Worm (Caenorhabditis elegans) whole organism, L1 larva: ENCODE measurements around the gene algn-11.

Experiments used
- C16A3.4 ChIP-seq: fragments of 150-350 bp; optimal IDR thresholded peaks from 2 replicates; lab custom pipeline; 2014; ENCODE audit warnings: missing biosample characterization, missing genetic modification characterization
- C34B4.2 ChIP-seq: sonication (generic microtip); optimal IDR thresholded peaks from 2 replicates; lab custom pipeline; 2017; ENCODE audit warnings: mild to moderate bottlenecking, missing genetic modification characterization, missing compliant biosample characterization
- aha-1 ChIP-seq: fragments of 150-350 bp; optimal IDR thresholded peaks from 2 replicates; lab custom pipeline; 2014; ENCODE audit warnings: missing biosample characterization, missing genetic modification characterization
- alr-1 ChIP-seq: fragments of 200-800 bp; sonication (Bioruptor generic); optimal IDR thresholded peaks from 2 replicates; lab custom pipeline; 2018; ENCODE audit warnings: borderline replicate concordance, mild to moderate bottlenecking, missing genetic modification characterization, missing compliant biosample characterization
- aly-2 ChIP-seq: fragments of 150-350 bp; optimal IDR thresholded peaks from 2 replicates; lab custom pipeline; 2014; ENCODE audit warnings: missing biosample characterization, missing genetic modification characterization
- ama-1 ChIP-seq: fragments of 150-350 bp; optimal IDR thresholded peaks from 2 replicates; lab custom pipeline; 2014
- blmp-1 ChIP-seq: fragments of 150-350 bp; optimal IDR thresholded peaks from 2 replicates; lab custom pipeline; 2014; ENCODE audit warnings: missing biosample characterization, missing genetic modification characterization
- ceh-82 ChIP-seq, 3 experiments: fragments of 150-350 bp in 1 of 3; sonication (generic microtip) in 2 of 3; optimal IDR thresholded peaks; 2 replicates each; lab custom pipeline; 2014 to 2017; ENCODE audit warnings: missing biosample characterization in 3 of 3, missing genetic modification characterization in 3 of 3
- ceh-88 ChIP-seq: fragments of 200-800 bp; sonication (Bioruptor generic); IDR thresholded peaks from 2 replicates; pipeline ENCODE4 v1.3.6; 2022; ENCODE audit warnings: missing genetic modification characterization, missing compliant biosample characterization
- ces-1 ChIP-seq: fragments of 150-350 bp; optimal IDR thresholded peaks from 2 replicates; lab custom pipeline; 2014; ENCODE audit warnings: missing biosample characterization, missing genetic modification reagents, missing genetic modification characterization
- dpl-1 ChIP-seq, 3 experiments: fragments of 150-350 bp in 2 of 3; sonication (generic microtip) in 1 of 3; optimal IDR thresholded peaks; 2 replicates each; lab custom pipeline; 2014 to 2017; ENCODE audit warnings: missing biosample characterization in 3 of 3, missing genetic modification characterization in 3 of 3, missing genetic modification reagents in 3 of 3
- dsc-1 ChIP-seq: sonication (generic microtip); optimal IDR thresholded peaks from 2 replicates; lab custom pipeline; 2016; ENCODE audit warnings: mild to moderate bottlenecking, missing genetic modification characterization, missing compliant biosample characterization
- efl-1 ChIP-seq, 4 experiments: fragments of 150-350 bp; optimal IDR thresholded peaks in 3 of 4; peaks in 1 of 4; 1 replicate in 1 of 4; 2 replicates in 3 of 4; lab custom pipeline; 2014; ENCODE audit warnings: missing biosample characterization in 2 of 4, missing genetic modification characterization in 2 of 4, missing genetic modification reagents in 2 of 4
- elt-3 ChIP-seq, 6 experiments: fragments of 150-350 bp in 1 of 6; sonication (generic microtip); optimal IDR thresholded peaks; 2 replicates each; lab custom pipeline; 2017 to 2018; ENCODE audit warnings: missing biosample characterization in 6 of 6, missing genetic modification characterization in 6 of 6, inconsistent platforms in 1 of 6
- ets-5 ChIP-seq: fragments of 200-800 bp; sonication (Bioruptor generic); IDR thresholded peaks from 2 replicates; pipeline ENCODE4 v1.3.6; 2022; ENCODE audit warnings: missing genetic modification characterization, missing compliant biosample characterization
- fkh-4 ChIP-seq: sonication (generic microtip); optimal IDR thresholded peaks from 2 replicates; lab custom pipeline; 2016; ENCODE audit warnings: missing compliant biosample characterization, missing genetic modification characterization, borderline replicate concordance
- fkh-8 ChIP-seq: sonication (generic microtip); optimal IDR thresholded peaks from 2 replicates; lab custom pipeline; 2016; ENCODE audit warnings: mild to moderate bottlenecking, missing genetic modification characterization, missing compliant biosample characterization
- fos-1 ChIP-seq: fragments of 150-350 bp; optimal IDR thresholded peaks from 2 replicates; lab custom pipeline; 2014; ENCODE audit warnings: missing biosample characterization, missing genetic modification characterization
- grh-1 ChIP-seq: fragments of 200-800 bp; sonication (Bioruptor generic); IDR thresholded peaks from 2 replicates; pipeline ENCODE4 v1.3.6; 2022; ENCODE audit warnings: missing genetic modification reagents, missing genetic modification characterization, missing compliant biosample characterization
- hlh-17 ChIP-seq: fragments of 200-800 bp; sonication (Bioruptor generic); optimal IDR thresholded peaks from 2 replicates; lab custom pipeline; 2018; ENCODE audit warnings: missing genetic modification characterization, mild to moderate bottlenecking, missing compliant biosample characterization, moderate library complexity, borderline replicate concordance
- hlh-4 ChIP-seq: sonication (generic microtip); optimal IDR thresholded peaks from 2 replicates; lab custom pipeline; 2016; ENCODE audit warnings: mild to moderate bottlenecking, missing genetic modification characterization, missing compliant biosample characterization
- jun-1 ChIP-seq: fragments of 150-350 bp; optimal IDR thresholded peaks from 2 replicates; lab custom pipeline; 2014; ENCODE audit warnings: missing biosample characterization, missing genetic modification reagents, missing genetic modification characterization
- lin-35 ChIP-seq, 2 experiments: fragments of 150-350 bp; optimal IDR thresholded peaks; 2 replicates each; lab custom pipeline; 2014; ENCODE audit warnings: missing biosample characterization in 2 of 2, missing genetic modification characterization in 2 of 2, missing genetic modification reagents in 2 of 2
- lsy-2 ChIP-seq, 2 experiments: fragments of 150-350 bp; optimal IDR thresholded peaks; 2 replicates each; lab custom pipeline; 2014; ENCODE audit warnings: missing biosample characterization in 2 of 2, missing genetic modification characterization in 2 of 2
- mab-9 ChIP-seq: fragments of 200-800 bp; sonication (Bioruptor generic); IDR thresholded peaks from 2 replicates; pipeline ENCODE4 v1.3.6; 2022; ENCODE audit warnings: missing genetic modification reagents, missing genetic modification characterization, missing compliant biosample characterization
- mdl-1 ChIP-seq, 2 experiments: fragments of 150-350 bp; optimal IDR thresholded peaks; 2 replicates each; lab custom pipeline; 2014 to 2017; ENCODE audit warnings: missing biosample characterization in 2 of 2, missing genetic modification characterization in 2 of 2, inconsistent platforms in 1 of 2
- mef-2 ChIP-seq: fragments of 150-350 bp; optimal IDR thresholded peaks from 2 replicates; lab custom pipeline; 2014; ENCODE audit warnings: missing biosample characterization, missing genetic modification characterization
- nhr-19 ChIP-seq: fragments of 200-800 bp; sonication (Bioruptor generic); conservative IDR thresholded peaks from 2 replicates; pipeline ENCODE4 v1.3.6; 2022; ENCODE audit warnings: missing genetic modification characterization, missing compliant biosample characterization
- nhr-20 ChIP-seq: sonication (generic microtip); optimal IDR thresholded peaks from 2 replicates; lab custom pipeline; 2016; ENCODE audit warnings: mild to moderate bottlenecking, missing genetic modification characterization, missing compliant biosample characterization
- nhr-237 ChIP-seq: fragments of 150-350 bp; optimal IDR thresholded peaks from 2 replicates; lab custom pipeline; 2014; ENCODE audit warnings: missing biosample characterization, missing genetic modification characterization
- nhr-28 ChIP-seq: fragments of 150-350 bp; optimal IDR thresholded peaks from 2 replicates; lab custom pipeline; 2014; ENCODE audit warnings: missing biosample characterization, missing genetic modification characterization
- nhr-76 ChIP-seq: sonication (generic microtip); optimal IDR thresholded peaks from 2 replicates; lab custom pipeline; 2017; ENCODE audit warnings: missing biosample characterization, missing genetic modification characterization
- nhr-77 ChIP-seq: fragments of 150-350 bp; optimal IDR thresholded peaks from 2 replicates; lab custom pipeline; 2014; ENCODE audit warnings: missing biosample characterization, missing genetic modification characterization
- nhr-84 ChIP-seq: sonication (generic microtip); optimal IDR thresholded peaks from 2 replicates; lab custom pipeline; 2017; ENCODE audit warnings: missing biosample characterization, missing genetic modification characterization
- nhr-85 ChIP-seq: sonication (generic microtip); peaks from one replicate; lab custom pipeline; 2016; ENCODE audit warnings: missing genetic modification characterization, inconsistent platforms, missing compliant biosample characterization
- nhr-90 ChIP-seq: sonication (generic microtip); optimal IDR thresholded peaks from 2 replicates; lab custom pipeline; 2016; ENCODE audit warnings: mild to moderate bottlenecking, missing genetic modification characterization, missing compliant biosample characterization; ENCODE audit not compliant: poor library complexity
- pag-3 ChIP-seq: sonication (generic microtip); optimal IDR thresholded peaks from 2 replicates; lab custom pipeline; 2017; ENCODE audit warnings: missing genetic modification characterization, mild to moderate bottlenecking, missing compliant biosample characterization, antibody characterized with exemption, borderline replicate concordance; ENCODE audit not compliant: insufficient read depth
- pax-3 ChIP-seq: fragments of 200-800 bp; sonication (Bioruptor generic); optimal IDR thresholded peaks from 2 replicates; lab custom pipeline; 2018; ENCODE audit warnings: mild to moderate bottlenecking, missing genetic modification characterization, moderate library complexity, missing compliant biosample characterization
- pqm-1 ChIP-seq: sonication (generic microtip); optimal IDR thresholded peaks from 3 replicates; lab custom pipeline; 2017; ENCODE audit warnings: missing biosample characterization, missing genetic modification characterization
- snu-23 ChIP-seq: sonication (generic microtip); optimal IDR thresholded peaks from 2 replicates; lab custom pipeline; 2016; ENCODE audit warnings: missing genetic modification characterization, missing compliant biosample characterization
- sox-4 ChIP-seq: sonication (generic microtip); optimal IDR thresholded peaks from 2 replicates; lab custom pipeline; 2016; ENCODE audit warnings: missing genetic modification characterization, missing compliant biosample characterization
- sptf-1 ChIP-seq: fragments of 150-350 bp; optimal IDR thresholded peaks from 2 replicates; lab custom pipeline; 2014; ENCODE audit warnings: missing biosample characterization, missing genetic modification characterization
- sup-37 ChIP-seq: fragments of 200-800 bp; sonication (Bioruptor generic); optimal IDR thresholded peaks from 2 replicates; lab custom pipeline; 2018; ENCODE audit warnings: mild to moderate bottlenecking, missing genetic modification characterization, missing compliant biosample characterization
- swsn-7 ChIP-seq: sonication (generic microtip); optimal IDR thresholded peaks from 2 replicates; lab custom pipeline; 2016; ENCODE audit warnings: missing genetic modification characterization, missing compliant biosample characterization
- unc-130 ChIP-seq: fragments of 150-350 bp; optimal IDR thresholded peaks from 2 replicates; lab custom pipeline; 2017; ENCODE audit warnings: missing biosample characterization, missing genetic modification characterization, inconsistent platforms
- unc-30 ChIP-seq: sonication (generic microtip); optimal IDR thresholded peaks from 2 replicates; lab custom pipeline; 2017; ENCODE audit warnings: missing biosample characterization, missing genetic modification characterization
- unc-62 ChIP-seq: fragments of 150-350 bp; optimal IDR thresholded peaks from 2 replicates; lab custom pipeline; 2014; ENCODE audit warnings: missing biosample characterization, missing genetic modification reagents, missing genetic modification characterization
- xbp-1 ChIP-seq: sonication (generic microtip); optimal IDR thresholded peaks from 2 replicates; lab custom pipeline; 2016; ENCODE audit warnings: missing genetic modification characterization, missing compliant biosample characterization
- ztf-11 ChIP-seq, 2 experiments: sonication (generic microtip); optimal IDR thresholded peaks; 2 replicates each; lab custom pipeline; 2016 to 2017; ENCODE audit warnings: missing genetic modification characterization in 2 of 2, missing biosample characterization in 1 of 2, missing compliant biosample characterization in 1 of 2

The algn-11 gene

DNA sequence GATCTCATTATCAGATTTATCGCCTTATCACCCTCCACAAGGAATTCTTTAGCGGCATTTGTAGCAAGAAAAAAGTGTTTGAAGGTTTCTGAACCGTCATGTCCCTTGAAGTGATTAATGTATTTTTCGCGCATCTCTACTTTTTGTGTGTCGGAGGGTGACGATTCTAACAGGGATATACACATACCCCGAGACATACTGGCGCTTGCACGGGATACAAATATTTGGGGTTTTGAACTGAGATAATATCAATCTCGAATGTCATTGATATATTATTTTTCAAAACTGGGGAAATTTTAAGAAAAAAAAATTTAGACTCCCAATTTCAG, 15.3 kb upstream of the algn-11 start (continued):
- TF ChIP-seq snu-23 (GFP tag; lab: Kevin White, UChicago) = peak; percentile 41
- no peak for TF ChIP-seq nhr-84 (tag; lab: Kevin White, UChicago)
- no peak for TF ChIP-seq sup-37
- TF ChIP-seq nhr-85 (tag; lab: Kevin White, UChicago) = peak; percentile 77
- TF ChIP-seq grh-1 = no peak
- no peak for TF ChIP-seq nhr-76
- TF ChIP-seq lsy-2 (tag; optimal IDR thresholded peaks at IDR 0.05; lab: Kevin White, UChicago) = peak in 1 of 2 experiments; percentile 25
- no peak for TF ChIP-seq fkh-8 (tag; lab: Kevin White, UChicago)
- no peak for TF ChIP-seq aha-1
- peak in 1 of 2 experiments; percentile 5 for TF ChIP-seq mdl-1 (tag; optimal IDR thresholded peaks at IDR 0.05; lab: Kevin White, UChicago)
- TF ChIP-seq blmp-1 (tag; lab: Kevin White, UChicago) = peak; percentile 90

DNA sequence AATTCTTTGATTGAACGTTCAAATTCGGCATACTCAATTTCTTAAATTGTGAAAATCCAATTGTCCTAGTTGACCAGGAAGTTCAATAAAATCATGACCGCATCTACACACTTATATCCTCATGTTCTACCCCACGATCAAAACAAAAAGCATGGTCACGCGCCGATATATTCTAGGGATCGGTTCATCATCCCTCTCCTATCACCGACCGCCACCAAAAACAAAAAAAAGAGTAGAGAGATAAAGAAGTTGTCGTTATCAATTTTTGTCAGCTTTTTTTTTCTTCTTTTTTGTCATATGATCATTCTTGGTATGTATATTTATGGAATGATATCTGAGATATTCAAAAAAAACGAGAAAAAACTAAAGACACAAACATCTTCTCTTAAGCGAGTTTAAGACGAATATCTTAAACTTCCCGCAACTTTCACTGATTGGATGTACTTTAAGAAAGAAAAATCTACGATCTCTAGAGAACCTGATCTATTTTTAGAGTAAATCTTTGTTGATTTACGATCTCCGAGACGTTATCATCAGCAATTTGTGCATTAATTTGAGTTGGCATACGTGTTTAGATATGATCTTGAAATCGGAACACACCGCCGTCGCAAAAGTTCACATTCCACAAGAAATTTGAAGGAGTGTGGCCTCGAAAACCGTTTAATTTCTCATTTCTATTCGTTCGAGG, 14.7 kb upstream of the algn-11 start:
- TF ChIP-seq nhr-19 (GFP tag; lab: Robert Waterston, UW) (peak; percentile 49), nhr-28 (tag; lab: Kevin White, UChicago) (no peak), pag-3 (tag; lab: Kevin White, UChicago) (no peak), nhr-77 (tag; lab: Kevin White, UChicago) (no peak), lsy-2 (tag; optimal IDR thresholded peaks at IDR 0.05; lab: Kevin White, UChicago) (peak in 1 of 2 experiments; percentile 24), pax-3 (no peak), alr-1 (tag; lab: Kevin White, UChicago) (no peak), blmp-1 (tag; lab: Kevin White, UChicago) (peak; percentile 73), hlh-4 (tag; lab: Kevin White, UChicago) (no peak), xbp-1 (tag; lab: Kevin White, UChicago) (no peak), grh-1 (no peak), aly-2 (no peak), efl-1 (optimal IDR thresholded peaks at IDR 0.05; lab: Kevin White, UChicago) (no peak), efl-1 (GFP tag; optimal IDR thresholded peaks at IDR 0.05 in 1 of 2; lab: Kevin White, UChicago) (peak in 1 of 2 experiments; percentile 15), nhr-237 (tag; lab: Kevin White, UChicago) (no peak), mdl-1 (tag; optimal IDR thresholded peaks at IDR 0.05; lab: Kevin White, UChicago) (peak in 1 of 2 experiments; percentile 51), unc-62 (GFP tag; lab: Kevin White, UChicago) (no peak), ama-1 (no peak), snu-23 (GFP tag; lab: Kevin White, UChicago) (peak; percentile 56), fos-1 (no peak), ets-5 (GFP tag; lab: Robert Waterston, UW) (no peak), pqm-1 (tag; lab: Kevin White, UChicago) (no peak), elt-3 (tag; optimal IDR thresholded peaks at IDR 0.05; lab: Kevin White, UChicago) (peak in 2 of 6 experiments; percentile 73 to 86), ceh-82 (tag; optimal IDR thresholded peaks at IDR 0.05; lab: Kevin White, UChicago) (no peak), dpl-1 (GFP tag; optimal IDR thresholded peaks at IDR 0.05; lab: Kevin White, UChicago) (no peak), ceh-88 (no peak), lin-35 (GFP tag; optimal IDR thresholded peaks at IDR 0.05; lab: Kevin White, UChicago) (peak in 1 of 2 experiments; percentile 46), sptf-1 (no peak), unc-30 (tag; lab: Kevin White, UChicago) (no peak), ztf-11 (tag; optimal IDR thresholded peaks at IDR 0.05; lab: Kevin White, UChicago) (no peak), nhr-90 (tag; lab: Kevin White, UChicago) (peak; percentile 34), sox-4 (tag; lab: Kevin White, UChicago) (no peak), C34B4.2 (tag; lab: Kevin White, UChicago) (no peak), mef-2 (tag; lab: Kevin White, UChicago) (no peak), nhr-84 (tag; lab: Kevin White, UChicago) (no peak), C16A3.4 (peak; percentile 11), swsn-7 (tag; lab: Kevin White, UChicago) (no peak), ces-1 (no peak), hlh-17 (GFP tag; lab: Kevin White, UChicago) (no peak), nhr-76 (no peak), jun-1 (no peak), dsc-1 (tag; lab: Kevin White, UChicago) (no peak), nhr-20 (peak; percentile 71), fkh-4 (no peak), mab-9 (GFP tag; lab: Robert Waterston, UW) (no peak), unc-130 (no peak)
